Fruit fly (Drosophila melanogaster) whole organism, prepupa: ENCODE results near the gene Cp18.

Experiments
- CG7368 ChIP-seq: fragments of 200-800 bp; sonication (Bioruptor generic); optimal IDR thresholded peaks from 3 replicates; lab custom pipeline; 2016; ENCODE audit warnings: missing biosample characterization, missing genetic modification characterization
- vri ChIP-seq: fragments of 200-800 bp; sonication (Bioruptor generic); optimal IDR thresholded peaks from 3 replicates; lab custom pipeline; 2016; ENCODE audit warnings: missing biosample characterization, mild to moderate bottlenecking, missing genetic modification characterization

DNA sequence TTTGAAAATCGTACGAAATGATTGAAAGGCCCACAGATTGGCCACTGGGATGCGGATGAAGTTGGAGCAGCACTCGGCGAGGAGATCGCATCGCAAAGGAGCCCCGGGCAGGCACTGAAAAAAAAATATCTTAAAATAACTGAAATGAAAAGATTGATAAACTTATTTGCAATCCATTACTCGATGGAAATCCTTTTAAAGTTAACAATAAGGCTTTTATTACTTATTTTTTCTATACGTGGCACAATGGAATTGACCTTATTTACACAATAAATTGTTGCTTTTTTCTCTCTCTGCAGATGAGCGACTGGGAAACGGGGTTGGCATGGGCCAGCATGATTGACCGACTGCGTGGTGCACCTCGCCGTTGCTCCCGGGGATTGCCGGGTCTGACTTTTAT lies 24.7 kb downstream of the Cp18 start:
- TF ChIP-seq vri (GFP tag; lab: Kevin White, UChicago) (no peak), CG7368 (GFP tag; lab: Kevin White, UChicago) (no peak)
